Worm (Caenorhabditis elegans) whole organism, L2 larva: Measurements from ENCODE around the gene C11H1.5.
A peak's percentile ranks its signal among the peaks of the same experiment; 100 is the strongest.

Source experiments
- C34F6.9 ChIP-seq: fragments of 150-350 bp; optimal IDR thresholded peaks from 2 replicates; lab custom pipeline; 2014; ENCODE audit warnings: missing biosample characterization, missing genetic modification characterization
- F13H6.1 ChIP-seq: sonication (generic microtip); optimal IDR thresholded peaks from 2 replicates; lab custom pipeline; 2016; ENCODE audit warnings: missing genetic modification characterization, missing compliant biosample characterization
- R02D3.7 ChIP-seq: fragments of 150-350 bp; optimal IDR thresholded peaks from 2 replicates; lab custom pipeline; 2014; ENCODE audit warnings: missing biosample characterization, missing genetic modification characterization
- Y55F3AM.14 ChIP-seq: fragments of 200-800 bp; sonication (Bioruptor generic); optimal IDR thresholded peaks from 2 replicates; lab custom pipeline; 2018; ENCODE audit warnings: mild to moderate bottlenecking, missing genetic modification characterization, missing compliant biosample characterization
- ZK546.5 ChIP-seq: sonication (generic microtip); optimal IDR thresholded peaks from 2 replicates; lab custom pipeline; 2017; ENCODE audit warnings: missing biosample characterization, missing genetic modification characterization
- alr-1 ChIP-seq: fragments of 150-350 bp; optimal IDR thresholded peaks from 2 replicates; lab custom pipeline; 2014; ENCODE audit warnings: missing biosample characterization, missing genetic modification characterization
- aly-2 ChIP-seq: fragments of 150-350 bp; optimal IDR thresholded peaks from 2 replicates; lab custom pipeline; 2014; ENCODE audit warnings: missing biosample characterization, missing genetic modification characterization
- ama-1 ChIP-seq: fragments of 150-350 bp; optimal IDR thresholded peaks from 2 replicates; lab custom pipeline; 2018; ENCODE audit warnings: inconsistent platforms
- blmp-1 ChIP-seq: sonication (generic microtip); optimal IDR thresholded peaks from 2 replicates; lab custom pipeline; 2017; ENCODE audit warnings: missing genetic modification characterization, mild to moderate bottlenecking, missing compliant biosample characterization, antibody characterized with exemption, moderate library complexity; ENCODE audit not compliant: insufficient read depth
- ceh-16 ChIP-seq: fragments of 150-350 bp; optimal IDR thresholded peaks from 2 replicates; lab custom pipeline; 2014; ENCODE audit warnings: missing biosample characterization, missing genetic modification characterization
- ceh-82 ChIP-seq: fragments of 150-350 bp; optimal IDR thresholded peaks from 2 replicates; lab custom pipeline; 2014; ENCODE audit warnings: missing biosample characterization, missing genetic modification characterization
- elt-3 ChIP-seq: sonication (generic microtip); optimal IDR thresholded peaks from 2 replicates; lab custom pipeline; 2017; ENCODE audit warnings: missing biosample characterization, missing genetic modification characterization
- fos-1 ChIP-seq: fragments of 150-350 bp; optimal IDR thresholded peaks from 2 replicates; lab custom pipeline; 2014; ENCODE audit warnings: missing biosample characterization, missing genetic modification characterization
- gmeb-1 ChIP-seq: fragments of 150-350 bp; optimal IDR thresholded peaks from 2 replicates; lab custom pipeline; 2014; ENCODE audit warnings: missing biosample characterization, missing genetic modification characterization
- lin-13 ChIP-seq: fragments of 150-350 bp; optimal IDR thresholded peaks from 2 replicates; lab custom pipeline; 2014; ENCODE audit warnings: missing biosample characterization, missing genetic modification reagents, missing genetic modification characterization
- lin-39 ChIP-seq: fragments of 150-350 bp; optimal IDR thresholded peaks from 2 replicates; lab custom pipeline; 2014; ENCODE audit warnings: missing biosample characterization, missing genetic modification reagents, missing genetic modification characterization
- lsy-2 ChIP-seq, 2 experiments: fragments of 150-350 bp in 1 of 2; sonication (generic microtip) in 1 of 2; optimal IDR thresholded peaks; 2 replicates each; lab custom pipeline; 2014 to 2017; ENCODE audit warnings: missing biosample characterization in 2 of 2, missing genetic modification characterization in 2 of 2
- mab-5 ChIP-seq: fragments of 150-350 bp; optimal IDR thresholded peaks from 2 replicates; lab custom pipeline; 2014; ENCODE audit warnings: missing biosample characterization, missing genetic modification characterization
- mbf-1 ChIP-seq: sonication (generic microtip); optimal IDR thresholded peaks from 2 replicates; lab custom pipeline; 2017; ENCODE audit warnings: missing biosample characterization, missing genetic modification characterization
- mdl-1 ChIP-seq, 2 experiments: fragments of 150-350 bp in 1 of 2; sonication (generic microtip) in 1 of 2; optimal IDR thresholded peaks; 2 replicates each; lab custom pipeline; 2017; ENCODE audit warnings: missing biosample characterization in 2 of 2, missing genetic modification characterization in 2 of 2
- nhr-10 ChIP-seq: sonication (generic microtip); optimal IDR thresholded peaks from 2 replicates; lab custom pipeline; 2017; ENCODE audit warnings: missing biosample characterization, missing genetic modification characterization
- nhr-11 ChIP-seq: fragments of 150-350 bp; optimal IDR thresholded peaks from 2 replicates; lab custom pipeline; 2014; ENCODE audit warnings: missing biosample characterization, missing genetic modification characterization
- nhr-129 ChIP-seq: fragments of 150-350 bp; optimal IDR thresholded peaks from 2 replicates; lab custom pipeline; 2014; ENCODE audit warnings: missing biosample characterization, missing genetic modification characterization
- nhr-21 ChIP-seq: fragments of 150-350 bp; optimal IDR thresholded peaks from 2 replicates; lab custom pipeline; 2014; ENCODE audit warnings: missing biosample characterization, missing genetic modification characterization
- nhr-23 ChIP-seq: fragments of 150-350 bp; optimal IDR thresholded peaks from 2 replicates; lab custom pipeline; 2014; ENCODE audit warnings: missing biosample characterization, missing genetic modification reagents, missing genetic modification characterization
- nhr-237 ChIP-seq: fragments of 150-350 bp; optimal IDR thresholded peaks from 2 replicates; lab custom pipeline; 2014; ENCODE audit warnings: missing biosample characterization, missing genetic modification characterization
- nhr-25 ChIP-seq: fragments of 150-350 bp; sonication (generic microtip); optimal IDR thresholded peaks from 3 replicates; lab custom pipeline; 2014; ENCODE audit warnings: missing biosample characterization, missing genetic modification characterization
- nhr-6 ChIP-seq: fragments of 150-350 bp; optimal IDR thresholded peaks from 2 replicates; lab custom pipeline; 2014; ENCODE audit warnings: missing biosample characterization, missing genetic modification characterization
- nhr-77 ChIP-seq: fragments of 150-350 bp; optimal IDR thresholded peaks from 2 replicates; lab custom pipeline; 2014; ENCODE audit warnings: missing biosample characterization, missing genetic modification characterization
- peb-1 ChIP-seq: fragments of 150-350 bp; optimal IDR thresholded peaks from 2 replicates; lab custom pipeline; 2014; ENCODE audit warnings: missing biosample characterization, missing genetic modification characterization
- sem-4 ChIP-seq: fragments of 150-350 bp; optimal IDR thresholded peaks from 2 replicates; lab custom pipeline; 2014; ENCODE audit warnings: missing biosample characterization, missing genetic modification reagents, missing genetic modification characterization
- skn-1 ChIP-seq: sonication (generic microtip); optimal IDR thresholded peaks from 2 replicates; lab custom pipeline; 2017; ENCODE audit warnings: missing biosample characterization, missing genetic modification characterization
- sma-3 ChIP-seq: sonication (generic microtip); optimal IDR thresholded peaks from 2 replicates; lab custom pipeline; 2016; ENCODE audit warnings: missing genetic modification reagents, missing genetic modification characterization, missing compliant biosample characterization
- sma-9 ChIP-seq, 2 experiments: fragments of 150-350 bp in 1 of 2; sonication (generic microtip) in 1 of 2; optimal IDR thresholded peaks; 2 replicates each; lab custom pipeline; 2014 to 2016; ENCODE audit warnings: missing genetic modification characterization in 2 of 2, mild to moderate bottlenecking in 1 of 2, missing biosample characterization in 1 of 2, missing compliant biosample characterization in 1 of 2, missing genetic modification reagents in 1 of 2, moderate library complexity in 1 of 2
- snpc-4 ChIP-seq: fragments of 150-350 bp; optimal IDR thresholded peaks from 2 replicates; lab custom pipeline; 2014; ENCODE audit warnings: missing biosample characterization, missing genetic modification characterization
- unc-39 ChIP-seq: fragments of 150-350 bp; optimal IDR thresholded peaks from 2 replicates; lab custom pipeline; 2014; ENCODE audit warnings: missing biosample characterization, missing genetic modification characterization
- unc-55 ChIP-seq: fragments of 150-350 bp; sonication (generic microtip); optimal IDR thresholded peaks from 3 replicates; lab custom pipeline; 2014; ENCODE audit warnings: missing biosample characterization, missing genetic modification reagents, missing genetic modification characterization
- unc-62 ChIP-seq: fragments of 150-350 bp; optimal IDR thresholded peaks from 2 replicates; lab custom pipeline; 2014; ENCODE audit warnings: missing biosample characterization, missing genetic modification reagents, missing genetic modification characterization
- zag-1 ChIP-seq: fragments of 150-350 bp; optimal IDR thresholded peaks from 2 replicates; lab custom pipeline; 2014; ENCODE audit warnings: missing biosample characterization, missing genetic modification characterization
- ztf-1 ChIP-seq: fragments of 200-800 bp; sonication (Bioruptor generic); conservative IDR thresholded peaks from 2 replicates; pipeline ENCODE4 v1.3.6; 2022; ENCODE audit warnings: missing genetic modification characterization, missing compliant biosample characterization
- ztf-11 ChIP-seq: sonication (generic microtip); optimal IDR thresholded peaks from 2 replicates; lab custom pipeline; 2017; ENCODE audit warnings: missing biosample characterization, missing genetic modification characterization
- ztf-4 ChIP-seq: fragments of 150-350 bp; optimal IDR thresholded peaks from 2 replicates; lab custom pipeline; 2014; ENCODE audit warnings: missing biosample characterization, missing genetic modification characterization

C11H1.5 gene

ce11 chrX:14311583-14311982 lies 8.6 kb upstream of the C11H1.5 start, which contains the start of gene mgrn-1:
Gene mgrn-1, minus strand, starts transcription at chrX:14311683.
- no peak for TF ChIP-seq lsy-2 (tag; optimal IDR thresholded peaks at IDR 0.05; lab: Kevin White, UChicago)
- no peak for TF ChIP-seq C34F6.9 (tag; lab: Kevin White, UChicago)
- no peak for TF ChIP-seq peb-1 (tag; lab: Kevin White, UChicago)
- TF ChIP-seq sma-3 (GFP tag; lab: Kevin White, UChicago) = no peak
- TF ChIP-seq unc-62 (GFP tag; lab: Kevin White, UChicago) = no peak
- TF ChIP-seq nhr-21 (tag; lab: Kevin White, UChicago) = no peak
- TF ChIP-seq, all 48 proteins: peak for 0

DNA sequence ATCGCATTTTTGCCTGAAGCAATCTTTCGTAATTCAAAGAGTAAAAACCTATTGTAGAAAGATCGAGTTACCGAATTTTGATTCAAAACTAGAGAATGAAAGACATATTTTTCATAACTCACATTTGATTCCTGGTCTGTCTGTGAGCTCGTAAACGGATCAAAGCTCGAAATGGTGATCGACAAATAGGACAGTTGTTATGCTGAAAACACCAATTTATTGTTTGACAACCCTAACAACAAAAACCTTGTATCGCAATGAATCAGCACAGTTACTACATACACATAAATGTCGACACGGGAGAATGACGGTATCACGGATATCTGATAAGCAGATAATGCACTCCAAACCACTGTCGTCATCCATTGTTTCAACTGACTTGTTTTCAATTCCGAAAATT lies 6.7 kb upstream of the C11H1.5 start:
- TF ChIP-seq aly-2 (tag; lab: Kevin White, UChicago) (no peak), ZK546.5 (tag; lab: Kevin White, UChicago) (no peak), lin-39 (no peak), blmp-1 (tag; lab: Kevin White, UChicago) (no peak), elt-3 (tag; lab: Kevin White, UChicago) (no peak), nhr-129 (tag; lab: Kevin White, UChicago) (no peak), sma-9 (GFP tag; optimal IDR thresholded peaks at IDR 0.05; lab: Kevin White, UChicago) (no peak), sma-9 (tag; optimal IDR thresholded peaks at IDR 0.05; lab: Kevin White, UChicago) (no peak), sma-3 (GFP tag; lab: Kevin White, UChicago) (no peak)

DNA sequence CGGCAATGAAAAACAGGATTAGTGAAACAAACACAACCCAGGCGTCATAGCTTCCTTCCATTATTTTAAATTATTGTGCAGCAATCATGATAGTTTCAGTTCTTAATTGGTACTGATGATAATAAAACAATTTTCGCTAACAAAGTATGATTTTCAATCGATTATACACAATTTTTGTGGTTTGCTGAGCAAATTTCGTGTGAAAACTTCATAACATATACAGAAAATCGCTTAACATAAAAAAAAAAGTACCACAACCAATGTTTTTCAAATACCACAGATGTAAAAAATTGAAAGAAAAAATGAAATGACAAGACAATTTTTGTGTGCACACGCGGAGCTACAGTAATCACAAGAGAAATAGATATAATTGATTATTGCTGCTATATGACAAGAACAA lies 4.7 kb upstream of the C11H1.5 start, which contains the start of gene gphr-2:
gphr-2 (minus strand) TSS at position 101 of the 400 bp plus-strand sequence.
- TF ChIP-seq lin-13 (GFP tag; lab: Kevin White, UChicago) = no peak
- no peak for TF ChIP-seq mbf-1 (tag; lab: Kevin White, UChicago)
- no peak for TF ChIP-seq ceh-16 (tag; lab: Kevin White, UChicago)
- TF ChIP-seq Y55F3AM.14 = no peak
- no peak for TF ChIP-seq nhr-77 (tag; lab: Kevin White, UChicago)
- TF ChIP-seq fos-1 (tag; lab: Kevin White, UChicago) = no peak
- TF ChIP-seq mab-5 (tag; lab: Kevin White, UChicago) = no peak
- TF ChIP-seq R02D3.7 (tag; lab: Kevin White, UChicago) = no peak
- no peak for TF ChIP-seq sma-9 (GFP tag; optimal IDR thresholded peaks at IDR 0.05; lab: Kevin White, UChicago)
- TF ChIP-seq sma-9 (tag; optimal IDR thresholded peaks at IDR 0.05; lab: Kevin White, UChicago) = no peak
- TF ChIP-seq ama-1 = no peak
- TF ChIP-seq nhr-129 (tag; lab: Kevin White, UChicago) = no peak
- no peak for TF ChIP-seq elt-3 (tag; lab: Kevin White, UChicago)
- no peak for TF ChIP-seq nhr-10 (tag; lab: Kevin White, UChicago)
- TF ChIP-seq nhr-21 (tag; lab: Kevin White, UChicago) = no peak
- no peak for TF ChIP-seq ZK546.5 (tag; lab: Kevin White, UChicago)
- TF ChIP-seq unc-55 (GFP tag; lab: Kevin White, UChicago) = no peak
- TF ChIP-seq nhr-23 (tag; lab: Kevin White, UChicago) = no peak
- TF ChIP-seq skn-1 (tag; lab: Kevin White, UChicago) = no peak
- TF ChIP-seq, all 48 proteins: peak for 0

ce11 chrX:14297209-14297608 lies 5.8 kb downstream of the C11H1.5 start:
- TF ChIP-seq C34F6.9 (tag; lab: Kevin White, UChicago) (peak; percentile 87), zag-1 (tag; lab: Kevin White, UChicago) (peak; percentile 46), fos-1 (tag; lab: Kevin White, UChicago) (peak; percentile 13), mdl-1 (tag; optimal IDR thresholded peaks at IDR 0.05; lab: Kevin White, UChicago) (peak; percentile 35 to 50), lsy-2 (tag; optimal IDR thresholded peaks at IDR 0.05; lab: Kevin White, UChicago) (peak in 1 of 2 experiments; percentile 67), nhr-129 (tag; lab: Kevin White, UChicago) (peak; percentile 91), ceh-16 (tag; lab: Kevin White, UChicago) (no peak), sem-4 (peak; percentile 47), gmeb-1 (peak; percentile 63), mbf-1 (tag; lab: Kevin White, UChicago) (no peak), aly-2 (tag; lab: Kevin White, UChicago) (no peak), ztf-11 (tag; lab: Kevin White, UChicago) (no peak), F13H6.1 (tag; lab: Kevin White, UChicago) (peak; percentile 89), unc-39 (tag; lab: Kevin White, UChicago) (no peak), ZK546.5 (tag; lab: Kevin White, UChicago) (no peak), alr-1 (tag; lab: Kevin White, UChicago) (no peak), skn-1 (tag; lab: Kevin White, UChicago) (no peak), lin-13 (GFP tag; lab: Kevin White, UChicago) (peak; percentile 78), nhr-237 (no peak), nhr-6 (no peak), ama-1 (no peak), ceh-82 (tag; lab: Kevin White, UChicago) (no peak), nhr-25 (tag; lab: Kevin White, UChicago) (peak; percentile 52), blmp-1 (tag; lab: Kevin White, UChicago) (no peak), ztf-1 (no peak), snpc-4 (peak; percentile 55), mab-5 (tag; lab: Kevin White, UChicago) (peak; percentile 44), R02D3.7 (tag; lab: Kevin White, UChicago) (no peak), nhr-11 (no peak), ztf-4 (tag; lab: Kevin White, UChicago) (peak; percentile 28), sma-3 (GFP tag; lab: Kevin White, UChicago) (peak; percentile 43), peb-1 (tag; lab: Kevin White, UChicago) (peak; percentile 80), unc-62 (GFP tag; lab: Kevin White, UChicago) (no peak), nhr-77 (tag; lab: Kevin White, UChicago) (no peak), nhr-23 (tag; lab: Kevin White, UChicago) (no peak), Y55F3AM.14 (no peak), sma-9 (GFP tag; optimal IDR thresholded peaks at IDR 0.05; lab: Kevin White, UChicago) (peak; percentile 79), sma-9 (tag; optimal IDR thresholded peaks at IDR 0.05; lab: Kevin White, UChicago) (no peak)
